Worm (Caenorhabditis elegans) whole organism, early embryonic: ENCODE measurements around the gene epg-6.

Source experiments
- B0310.2 ChIP-seq: sonication (generic microtip); optimal IDR thresholded peaks from 2 replicates; lab custom pipeline; 2016; ENCODE audit warnings: mild to moderate bottlenecking, missing genetic modification characterization, missing compliant biosample characterization
- F13C5.2 ChIP-seq: sonication (generic microtip); optimal IDR thresholded peaks from 2 replicates; lab custom pipeline; 2017; ENCODE audit warnings: mild to moderate bottlenecking, missing genetic modification characterization, inconsistent platforms, missing compliant biosample characterization
- aly-1 ChIP-seq: sonication (generic microtip); optimal IDR thresholded peaks from 2 replicates; lab custom pipeline; 2016; ENCODE audit warnings: missing genetic modification characterization, missing compliant biosample characterization
- ama-1 ChIP-seq: fragments of 150-350 bp; optimal IDR thresholded peaks from 2 replicates; lab custom pipeline; 2014
- ceh-13 ChIP-seq: fragments of 200-800 bp; sonication (Bioruptor generic); optimal IDR thresholded peaks from 2 replicates; lab custom pipeline; 2018; ENCODE audit warnings: mild to moderate bottlenecking, missing genetic modification characterization, missing compliant biosample characterization
- ceh-36 ChIP-seq: sonication (generic microtip); optimal IDR thresholded peaks from 2 replicates; lab custom pipeline; 2016; ENCODE audit warnings: missing genetic modification characterization, inconsistent platforms, missing compliant biosample characterization
- ets-7 ChIP-seq: sonication (generic microtip); optimal IDR thresholded peaks from 2 replicates; lab custom pipeline; 2016; ENCODE audit warnings: missing genotype, missing genetic modification characterization, missing compliant biosample characterization
- flt-1 ChIP-seq: fragments of 200-800 bp; sonication (Bioruptor generic); IDR thresholded peaks from 2 replicates; pipeline ENCODE4 v1.3.6; 2022; ENCODE audit warnings: missing genetic modification characterization, missing compliant biosample characterization
- hmbx-1 ChIP-seq: sonication (generic microtip); optimal IDR thresholded peaks from 2 replicates; lab custom pipeline; 2016; ENCODE audit warnings: mild to moderate bottlenecking, missing genetic modification characterization, missing compliant biosample characterization
- hmg-4 ChIP-seq: fragments of 200-800 bp; sonication (Bioruptor generic); optimal IDR thresholded peaks from 2 replicates; lab custom pipeline; 2018; ENCODE audit warnings: mild to moderate bottlenecking, missing genetic modification characterization, missing compliant biosample characterization
- hnd-1 ChIP-seq: sonication (generic microtip); optimal IDR thresholded peaks from 2 replicates; lab custom pipeline; 2016; ENCODE audit warnings: missing genetic modification characterization, missing compliant biosample characterization
- pes-1 ChIP-seq: fragments of 200-800 bp; sonication (Bioruptor generic); IDR thresholded peaks from 2 replicates; pipeline ENCODE4 v1.3.6; 2022; ENCODE audit warnings: missing genetic modification reagents, missing genetic modification characterization, missing compliant biosample characterization
- scrt-1 ChIP-seq: fragments of 200-800 bp; sonication (Bioruptor generic); IDR thresholded peaks from 2 replicates; pipeline ENCODE4 v1.3.6; 2022; ENCODE audit warnings: missing genetic modification characterization, missing compliant biosample characterization
- sea-1 ChIP-seq: fragments of 200-800 bp; sonication (Bioruptor generic); conservative IDR thresholded peaks from 2 replicates; pipeline ENCODE4 v1.3.6; 2022; ENCODE audit warnings: missing genetic modification characterization, missing compliant biosample characterization
- tbx-11 ChIP-seq: fragments of 200-800 bp; sonication (Bioruptor generic); IDR thresholded peaks from 2 replicates; pipeline ENCODE4 v1.3.6; 2022; ENCODE audit warnings: missing genetic modification characterization, missing compliant biosample characterization
- tbx-37 ChIP-seq: fragments of 200-800 bp; sonication (Bioruptor generic); conservative IDR thresholded peaks from 2 replicates; pipeline ENCODE4 v1.3.6; 2022; ENCODE audit warnings: missing genetic modification reagents, missing genetic modification characterization, missing compliant biosample characterization
- tra-4 ChIP-seq: sonication (generic microtip); optimal IDR thresholded peaks from 2 replicates; lab custom pipeline; 2017; ENCODE audit warnings: missing genetic modification characterization, missing compliant biosample characterization

Gene epg-6

ce11 chrIII:10629795-10630194, 29.8 kb upstream of the epg-6 start:
- TF ChIP-seq sea-1 (GFP tag; lab: Robert Waterston, UW) (no peak), ets-7 (tag; lab: Kevin White, UChicago) (no peak), ceh-13 (GFP tag; lab: Kevin White, UChicago) (no peak), hnd-1 (tag; lab: Kevin White, UChicago) (no peak), B0310.2 (tag; lab: Kevin White, UChicago) (no peak), pes-1 (GFP tag; lab: Robert Waterston, UW) (no peak), tbx-11 (GFP tag; lab: Robert Waterston, UW) (no peak), hmbx-1 (tag; lab: Kevin White, UChicago) (no peak), tra-4 (tag; lab: Kevin White, UChicago) (no peak), hmg-4 (GFP tag; lab: Kevin White, UChicago) (no peak), aly-1 (tag; lab: Kevin White, UChicago) (no peak), tbx-37 (GFP tag; lab: Robert Waterston, UW) (no peak), flt-1 (GFP tag; lab: Robert Waterston, UW) (no peak), scrt-1 (GFP tag; lab: Robert Waterston, UW) (no peak)

- TF ChIP-seq scrt-1 (GFP tag; lab: Robert Waterston, UW) (no peak), tra-4 (tag; lab: Kevin White, UChicago) (no peak), aly-1 (tag; lab: Kevin White, UChicago) (no peak), sea-1 (GFP tag; lab: Robert Waterston, UW) (no peak), hnd-1 (tag; lab: Kevin White, UChicago) (no peak), flt-1 (GFP tag; lab: Robert Waterston, UW) (no peak), B0310.2 (tag; lab: Kevin White, UChicago) (no peak), tbx-37 (GFP tag; lab: Robert Waterston, UW) (no peak), tbx-11 (GFP tag; lab: Robert Waterston, UW) (no peak)
These were observed 29.1 kb upstream of the epg-6 start, which contains the start of gene swt-4 for ce11 chrIII:10629043-10629442. Gene swt-4 (minus strand): TSS chrIII:10629143.

ce11 chrIII:10628360-10628759, 28.4 kb upstream of the epg-6 start:
- no peak for TF ChIP-seq scrt-1 (GFP tag; lab: Robert Waterston, UW)
- TF ChIP-seq hmbx-1 (tag; lab: Kevin White, UChicago), result no peak
- TF ChIP-seq hmg-4 (GFP tag; lab: Kevin White, UChicago), result no peak
- TF ChIP-seq flt-1 (GFP tag; lab: Robert Waterston, UW), result no peak
- no peak for TF ChIP-seq sea-1 (GFP tag; lab: Robert Waterston, UW)
- TF ChIP-seq ama-1 (lab: Kevin White, UChicago), result no peak
- TF ChIP-seq F13C5.2 (tag; lab: Kevin White, UChicago), result no peak

- TF ChIP-seq tbx-11 (GFP tag; lab: Robert Waterston, UW) (peak; percentile 86), aly-1 (tag; lab: Kevin White, UChicago) (peak; percentile 90), F13C5.2 (tag; lab: Kevin White, UChicago) (peak; percentile 69), tra-4 (tag; lab: Kevin White, UChicago) (peak; percentile 67), scrt-1 (GFP tag; lab: Robert Waterston, UW) (peak; percentile 93), B0310.2 (tag; lab: Kevin White, UChicago) (peak; percentile 47), ceh-13 (GFP tag; lab: Kevin White, UChicago) (peak; percentile 65), ama-1 (lab: Kevin White, UChicago) (no peak), hnd-1 (tag; lab: Kevin White, UChicago) (peak; percentile 68), pes-1 (GFP tag; lab: Robert Waterston, UW) (peak; percentile 92), tbx-37 (GFP tag; lab: Robert Waterston, UW) (peak; percentile 78), ceh-36 (tag; lab: Kevin White, UChicago) (peak; percentile 87), sea-1 (GFP tag; lab: Robert Waterston, UW) (peak; percentile 89), hmg-4 (GFP tag; lab: Kevin White, UChicago) (peak; percentile 90), ets-7 (tag; lab: Kevin White, UChicago) (no peak), hmbx-1 (tag; lab: Kevin White, UChicago) (peak; percentile 63), flt-1 (GFP tag; lab: Robert Waterston, UW) (peak; percentile 92)
These were observed 24.6 kb upstream of the epg-6 start for ce11 chrIII:10624564-10624963.

ce11 chrIII:10621208-10621607, 21.2 kb upstream of the epg-6 start, which contains the start of the genes lron-10 and hpr-9:
Gene lron-10 (minus strand): TSS chrIII:10621369.
Gene hpr-9 (plus strand): TSS chrIII:10621551.
- TF ChIP-seq hmg-4 (GFP tag; lab: Kevin White, UChicago) (no peak), flt-1 (GFP tag; lab: Robert Waterston, UW) (no peak), tbx-11 (GFP tag; lab: Robert Waterston, UW) (no peak), scrt-1 (GFP tag; lab: Robert Waterston, UW) (no peak), B0310.2 (tag; lab: Kevin White, UChicago) (no peak), tbx-37 (GFP tag; lab: Robert Waterston, UW) (peak; percentile 51; the same call in 1 of the 2 replicates), ceh-13 (GFP tag; lab: Kevin White, UChicago) (no peak), sea-1 (GFP tag; lab: Robert Waterston, UW) (no peak), ets-7 (tag; lab: Kevin White, UChicago) (no peak), hmbx-1 (tag; lab: Kevin White, UChicago) (no peak), pes-1 (GFP tag; lab: Robert Waterston, UW) (0 out of 2 replicates have a peak, but pooled peaks have one; percentile 56)

ce11 chrIII:10615166-10615565, 15.2 kb upstream of the epg-6 start, which contains the start of gene mrpl-22:
Gene mrpl-22 (plus strand): TSS chrIII:10615466.
- TF ChIP-seq B0310.2 (tag; lab: Kevin White, UChicago), result no peak
- TF ChIP-seq ama-1 (lab: Kevin White, UChicago), result no peak
- TF ChIP-seq tbx-11 (GFP tag; lab: Robert Waterston, UW), result no peak
- TF ChIP-seq pes-1 (GFP tag; lab: Robert Waterston, UW), result no peak

- no peak for TF ChIP-seq B0310.2 (tag; lab: Kevin White, UChicago)
- TF ChIP-seq hnd-1 (tag; lab: Kevin White, UChicago), result no peak
- TF ChIP-seq scrt-1 (GFP tag; lab: Robert Waterston, UW), result no peak
- TF ChIP-seq hmg-4 (GFP tag; lab: Kevin White, UChicago), result no peak
- TF ChIP-seq pes-1 (GFP tag; lab: Robert Waterston, UW), result no peak
These were observed 12.3 kb upstream of the epg-6 start, which contains the start of gene Y39A1A.24 for ce11 chrIII:10612333-10612732. Gene Y39A1A.24 (plus strand): TSS chrIII:10612633.
